Fruit fly (Drosophila melanogaster): Measurements from ENCODE around the gene Osi24.

DNA sequence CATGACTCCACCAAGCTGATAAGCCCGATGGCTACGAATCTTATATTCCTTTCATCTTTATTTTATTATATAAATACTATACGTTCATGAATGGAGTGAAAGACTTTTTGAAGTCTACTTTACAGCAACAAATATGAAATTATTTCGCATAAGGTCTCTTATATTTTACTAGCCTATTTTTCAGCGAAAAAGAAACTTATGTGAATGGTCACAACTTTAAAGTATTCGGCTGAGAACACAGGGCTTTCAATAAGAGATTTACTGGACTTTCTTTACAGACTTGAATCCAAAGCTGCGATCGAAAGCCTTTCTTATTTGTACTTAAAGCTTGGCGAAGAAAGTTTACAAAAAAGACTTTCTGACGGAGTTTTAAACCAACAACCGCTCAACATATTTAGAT is 40.4 kb downstream of the Osi24 start:
- TF ChIP-seq CG12768 (GFP tag; optimal IDR thresholded peaks at IDR 0.05), result no peak
- TF ChIP-seq Crg-1 (GFP tag; optimal IDR thresholded peaks at IDR 0.05), result no peak
- TF ChIP-seq CG7101 (tag; optimal IDR thresholded peaks at IDR 0.05), result no peak
- no peak for TF ChIP-seq CG7045 (GFP tag; optimal IDR thresholded peaks at IDR 0.05)
- TF ChIP-seq toe (GFP tag; optimal IDR thresholded peaks at IDR 0.05), result no peak
- no peak for TF ChIP-seq bab1 (GFP tag; optimal IDR thresholded peaks at IDR 0.05)

Data from whole organism, adult.